Worm (Caenorhabditis elegans) whole organism, young adult: Measurements from ENCODE around the gene gap-1.

ENCODE experiments used
- B0019.2 ChIP-seq: fragments of 200-800 bp; sonication (Bioruptor generic); conservative IDR thresholded peaks from 2 replicates; pipeline ENCODE4 v1.3.6; 2022; ENCODE audit warnings: missing genetic modification reagents, missing genetic modification characterization, missing compliant biosample characterization
- C06A6.2 ChIP-seq: fragments of 200-800 bp; sonication (Bioruptor generic); conservative IDR thresholded peaks from 2 replicates; pipeline ENCODE4 v1.3.6; 2022; ENCODE audit warnings: missing genetic modification characterization, missing compliant biosample characterization
- F37B4.10 ChIP-seq: fragments of 200-800 bp; sonication (Bioruptor generic); IDR thresholded peaks from 2 replicates; pipeline ENCODE4 v1.3.6; 2022; ENCODE audit warnings: missing genetic modification characterization, missing compliant biosample characterization
- F55B11.4 ChIP-seq: sonication (generic microtip); optimal IDR thresholded peaks from 2 replicates; lab custom pipeline; 2016; ENCODE audit warnings: missing compliant biosample characterization, missing genetic modification characterization, borderline replicate concordance; ENCODE audit not compliant: insufficient read depth
- K11D2.4 ChIP-seq: fragments of 200-800 bp; sonication (Bioruptor generic); IDR thresholded peaks from 2 replicates; pipeline ENCODE4 v1.3.6; 2022; ENCODE audit warnings: missing genetic modification reagents, missing genetic modification characterization, missing compliant biosample characterization
- Y67H2A.10 ChIP-seq: fragments of 200-800 bp; sonication (Bioruptor generic); conservative IDR thresholded peaks from 2 replicates; pipeline ENCODE4 v1.3.6; 2022; ENCODE audit warnings: missing genetic modification reagents, missing genetic modification characterization, missing compliant biosample characterization
- atf-7 ChIP-seq: sonication (generic microtip); optimal IDR thresholded peaks from 2 replicates; lab custom pipeline; 2017; ENCODE audit warnings: mild to moderate bottlenecking, missing genetic modification characterization, missing compliant biosample characterization
- athp-1 ChIP-seq: sonication (generic microtip); optimal IDR thresholded peaks from 2 replicates; lab custom pipeline; 2017; ENCODE audit warnings: mild to moderate bottlenecking, missing genetic modification characterization, missing compliant biosample characterization
- attf-5 ChIP-seq: fragments of 200-800 bp; sonication (Bioruptor generic); optimal IDR thresholded peaks from 2 replicates; lab custom pipeline; 2018; ENCODE audit warnings: mild to moderate bottlenecking, missing genetic modification characterization, missing compliant biosample characterization
- attf-6 ChIP-seq: fragments of 200-800 bp; sonication (Bioruptor generic); IDR thresholded peaks from 2 replicates; pipeline ENCODE4 v1.3.6; 2022; ENCODE audit warnings: missing genetic modification reagents, missing genetic modification characterization, missing compliant biosample characterization
- ccch-3 ChIP-seq: fragments of 200-800 bp; sonication (Bioruptor generic); optimal IDR thresholded peaks from 2 replicates; lab custom pipeline; 2018; ENCODE audit warnings: mild to moderate bottlenecking, missing genetic modification characterization, missing compliant biosample characterization
- ceh-27 ChIP-seq: fragments of 200-800 bp; sonication (Bioruptor generic); optimal IDR thresholded peaks from 2 replicates; lab custom pipeline; 2018; ENCODE audit warnings: mild to moderate bottlenecking, missing genetic modification characterization, moderate library complexity, missing compliant biosample characterization
- ceh-40 ChIP-seq: fragments of 200-800 bp; sonication (Bioruptor generic); IDR thresholded peaks from 2 replicates; pipeline ENCODE4 v1.3.6; 2022; ENCODE audit warnings: missing genetic modification characterization, missing compliant biosample characterization
- chd-7 ChIP-seq: sonication (generic microtip); optimal IDR thresholded peaks from 2 replicates; lab custom pipeline; 2016; ENCODE audit warnings: mild to moderate bottlenecking, missing genetic modification characterization, moderate library complexity, missing compliant biosample characterization
- dox-1 ChIP-seq: fragments of 200-800 bp; sonication (Bioruptor generic); IDR thresholded peaks from 2 replicates; pipeline ENCODE4 v1.3.6; 2022; ENCODE audit warnings: missing genetic modification reagents, missing genetic modification characterization, missing compliant biosample characterization
- dpff-1 ChIP-seq: sonication (generic microtip); optimal IDR thresholded peaks from 2 replicates; lab custom pipeline; 2017; ENCODE audit warnings: mild to moderate bottlenecking, missing genetic modification characterization, missing compliant biosample characterization
- dpl-1 ChIP-seq: fragments of 150-350 bp; optimal IDR thresholded peaks from 2 replicates; lab custom pipeline; 2014; ENCODE audit warnings: missing biosample characterization, missing genetic modification reagents, missing genetic modification characterization
- efl-1 ChIP-seq: fragments of 150-350 bp; optimal IDR thresholded peaks from 2 replicates; lab custom pipeline; 2014; ENCODE audit warnings: missing biosample characterization, missing genetic modification reagents, missing genetic modification characterization
- egl-44 ChIP-seq: fragments of 200-800 bp; sonication (Bioruptor generic); IDR thresholded peaks from 2 replicates; pipeline ENCODE4 v1.3.6; 2022; ENCODE audit warnings: missing genetic modification reagents, missing genetic modification characterization, missing compliant biosample characterization
- ets-4 ChIP-seq: fragments of 200-800 bp; sonication (Bioruptor generic); optimal IDR thresholded peaks from 2 replicates; lab custom pipeline; 2018; ENCODE audit warnings: mild to moderate bottlenecking, missing genetic modification characterization, missing compliant biosample characterization
- gei-17 ChIP-seq: fragments of 200-800 bp; sonication (Bioruptor generic); optimal IDR thresholded peaks from 2 replicates; lab custom pipeline; 2018; ENCODE audit warnings: mild to moderate bottlenecking, missing genetic modification characterization, missing compliant biosample characterization
- hlh-12 ChIP-seq: sonication (generic microtip); optimal IDR thresholded peaks from 2 replicates; lab custom pipeline; 2016; ENCODE audit warnings: missing genetic modification characterization, missing compliant biosample characterization
- hlh-26 ChIP-seq: fragments of 200-800 bp; sonication (Bioruptor generic); conservative IDR thresholded peaks from 2 replicates; pipeline ENCODE4 v1.3.6; 2022; ENCODE audit warnings: missing genetic modification reagents, missing genetic modification characterization, missing compliant biosample characterization
- hmg-1.2 ChIP-seq: fragments of 200-800 bp; sonication (Bioruptor generic); IDR thresholded peaks from 2 replicates; pipeline ENCODE4 v1.3.6; 2022; ENCODE audit warnings: missing genetic modification reagents, missing genetic modification characterization, missing compliant biosample characterization
- hsf-1 ChIP-seq: fragments of 200-800 bp; sonication (Bioruptor generic); IDR thresholded peaks from 2 replicates; pipeline ENCODE4 v1.3.6; 2022; ENCODE audit warnings: missing genetic modification reagents, missing genetic modification characterization, missing compliant biosample characterization
- lin-35 ChIP-seq, 3 experiments: fragments of 150-350 bp in 2 of 3; sonication (generic microtip) in 1 of 3; optimal IDR thresholded peaks; 2 replicates each; lab custom pipeline; 2014 to 2018; ENCODE audit warnings: missing biosample characterization in 3 of 3, missing genetic modification characterization in 3 of 3, missing genetic modification reagents in 3 of 3
- lin-54 ChIP-seq: fragments of 200-800 bp; sonication (Bioruptor generic); optimal IDR thresholded peaks from 2 replicates; lab custom pipeline; 2018; ENCODE audit warnings: mild to moderate bottlenecking, missing genetic modification characterization, missing compliant biosample characterization
- lsl-1 ChIP-seq: fragments of 200-800 bp; sonication (Bioruptor generic); optimal IDR thresholded peaks from 2 replicates; lab custom pipeline; 2018; ENCODE audit warnings: mild to moderate bottlenecking, missing genetic modification characterization, moderate library complexity, missing compliant biosample characterization
- madf-3 ChIP-seq: fragments of 200-800 bp; sonication (Bioruptor generic); IDR thresholded peaks from 2 replicates; pipeline ENCODE4 v1.3.6; 2022; ENCODE audit warnings: missing genetic modification reagents, missing genetic modification characterization, missing compliant biosample characterization
- madf-6 ChIP-seq: fragments of 200-800 bp; sonication (Bioruptor generic); IDR thresholded peaks from 2 replicates; pipeline ENCODE4 v1.3.6; 2022; ENCODE audit warnings: missing genetic modification reagents, missing genetic modification characterization, missing compliant biosample characterization
- mes-4 ChIP-seq: sonication (generic microtip); optimal IDR thresholded peaks from 2 replicates; lab custom pipeline; 2016; ENCODE audit warnings: missing genotype, missing genetic modification characterization, missing compliant biosample characterization
- nfya-2 ChIP-seq: fragments of 200-800 bp; sonication (Bioruptor generic); IDR thresholded peaks from 2 replicates; pipeline ENCODE4 v1.3.6; 2022; ENCODE audit warnings: missing genetic modification reagents, missing genetic modification characterization, missing compliant biosample characterization
- nfyb-1 ChIP-seq: fragments of 200-800 bp; sonication (Bioruptor generic); IDR thresholded peaks from 2 replicates; pipeline ENCODE4 v1.3.6; 2022; ENCODE audit warnings: missing genetic modification reagents, missing genetic modification characterization, missing compliant biosample characterization
- nhr-179 ChIP-seq: sonication (generic microtip); optimal IDR thresholded peaks from 2 replicates; lab custom pipeline; 2016; ENCODE audit warnings: mild to moderate bottlenecking, missing genetic modification characterization, missing compliant biosample characterization
- nhr-27 ChIP-seq: fragments of 200-800 bp; sonication (Bioruptor generic); optimal IDR thresholded peaks from 2 replicates; lab custom pipeline; 2018; ENCODE audit warnings: mild to moderate bottlenecking, missing genetic modification characterization, moderate library complexity, missing compliant biosample characterization
- nhr-90 ChIP-seq: sonication (generic microtip); optimal IDR thresholded peaks from 2 replicates; lab custom pipeline; 2016; ENCODE audit warnings: missing genotype, mild to moderate bottlenecking, missing genetic modification characterization, missing compliant biosample characterization
- rec-8 ChIP-seq, 2 experiments: sonication (generic microtip); optimal IDR thresholded peaks; 2 replicates each; lab custom pipeline; 2016; ENCODE audit warnings: mild to moderate bottlenecking in 2 of 2, missing genetic modification characterization in 2 of 2, missing genetic modification reagents in 2 of 2, missing genotype in 2 of 2, missing biosample characterization in 1 of 2, missing compliant biosample characterization in 1 of 2, moderate library complexity in 1 of 2
- sdz-38 ChIP-seq: sonication (generic microtip); optimal IDR thresholded peaks from 2 replicates; lab custom pipeline; 2016; ENCODE audit warnings: missing genotype, missing genetic modification characterization, missing compliant biosample characterization
- sea-2 ChIP-seq: fragments of 200-800 bp; sonication (Bioruptor generic); IDR thresholded peaks from 2 replicates; pipeline ENCODE4 v1.3.6; 2022; ENCODE audit warnings: missing genetic modification characterization, missing compliant biosample characterization
- snpc-1.1 ChIP-seq: sonication (generic microtip); optimal IDR thresholded peaks from 2 replicates; lab custom pipeline; 2017; ENCODE audit warnings: missing genetic modification characterization, mild to moderate bottlenecking, missing compliant biosample characterization, antibody characterized with exemption, moderate library complexity, missing genotype, missing genetic modification reagents; ENCODE audit not compliant: insufficient read depth
- snpc-1.3 ChIP-seq: sonication (generic microtip); optimal IDR thresholded peaks from 2 replicates; lab custom pipeline; 2017; ENCODE audit warnings: missing genetic modification characterization, mild to moderate bottlenecking, missing compliant biosample characterization, antibody characterized with exemption, moderate library complexity, missing genotype, missing genetic modification reagents; ENCODE audit not compliant: insufficient read depth
- somi-1 ChIP-seq: fragments of 200-800 bp; sonication (Bioruptor generic); optimal IDR thresholded peaks from 2 replicates; lab custom pipeline; 2018; ENCODE audit warnings: mild to moderate bottlenecking, missing genetic modification characterization, missing compliant biosample characterization
- tbp1 ChIP-seq: fragments of 200-800 bp; sonication (Bioruptor generic); optimal IDR thresholded peaks from 2 replicates; lab custom pipeline; 2018; ENCODE audit warnings: mild to moderate bottlenecking, missing genetic modification characterization, missing compliant biosample characterization
- tbx-9 ChIP-seq: sonication (generic microtip); optimal IDR thresholded peaks from 2 replicates; lab custom pipeline; 2016; ENCODE audit warnings: borderline replicate concordance, missing genetic modification characterization, inconsistent platforms, missing compliant biosample characterization
- zfh-2 ChIP-seq: fragments of 200-800 bp; sonication (Bioruptor generic); conservative IDR thresholded peaks from 2 replicates; pipeline ENCODE4 v1.3.6; 2022; ENCODE audit warnings: missing genetic modification reagents, missing genetic modification characterization, missing compliant biosample characterization
- zim-3 ChIP-seq: sonication (generic microtip); optimal IDR thresholded peaks from 2 replicates; lab custom pipeline; 2017; ENCODE audit warnings: mild to moderate bottlenecking, missing genetic modification characterization, moderate library complexity, missing compliant biosample characterization
- ztf-25 ChIP-seq: fragments of 200-800 bp; sonication (Bioruptor generic); IDR thresholded peaks from 2 replicates; pipeline ENCODE4 v1.3.6; 2022; ENCODE audit warnings: missing genetic modification reagents, missing genetic modification characterization, missing compliant biosample characterization
- ztf-26 ChIP-seq: sonication (generic microtip); optimal IDR thresholded peaks from 2 replicates; lab custom pipeline; 2017; ENCODE audit warnings: missing genetic modification characterization, missing compliant biosample characterization
- ztf-3 ChIP-seq: fragments of 200-800 bp; sonication (Bioruptor generic); optimal IDR thresholded peaks from 2 replicates; lab custom pipeline; 2018; ENCODE audit warnings: mild to moderate bottlenecking, missing genetic modification characterization, missing compliant biosample characterization

The gap-1 gene

DNA sequence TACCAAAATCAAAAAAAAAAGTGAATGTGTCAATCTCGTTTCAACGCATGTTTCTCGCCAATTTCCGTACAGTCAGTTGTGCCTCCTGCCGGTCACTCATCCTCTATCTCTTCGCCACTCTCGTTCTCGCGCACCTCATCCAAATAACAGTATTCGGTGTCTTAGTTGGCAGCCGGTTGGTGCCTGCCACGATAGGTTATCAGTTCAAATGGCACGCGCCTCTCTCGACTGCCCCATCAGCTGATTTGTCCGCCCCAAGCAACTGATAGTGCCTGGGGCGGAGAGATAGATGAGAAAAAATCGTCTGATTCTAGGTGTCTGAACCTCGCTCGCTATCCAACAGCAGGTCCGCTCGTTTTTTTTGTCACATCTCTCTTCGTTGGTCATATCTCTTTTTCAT is 22.8 kb downstream of the gap-1 start:
- TF ChIP-seq snpc-1.3 (tag; lab: Kevin White, UChicago) (no peak), dox-1 (GFP tag; lab: Robert Waterston, UW) (peak; percentile 75), athp-1 (tag; lab: Kevin White, UChicago) (no peak), mes-4 (no peak), lin-54 (GFP tag; lab: Kevin White, UChicago) (no peak), tbp1 (GFP tag; lab: Kevin White, UChicago) (peak; percentile 45), lin-35 (GFP tag; optimal IDR thresholded peaks at IDR 0.05; lab: Kevin White, UChicago) (no peak), madf-3 (GFP tag; lab: Robert Waterston, UW) (no peak), efl-1 (no peak), nfyb-1 (GFP tag; lab: Robert Waterston, UW) (peak; percentile 51; the same call in 1 of the 2 replicates), madf-6 (no peak), F37B4.10 (GFP tag; lab: Robert Waterston, UW) (no peak), attf-5 (GFP tag; lab: Kevin White, UChicago) (peak; percentile 4), chd-7 (tag; lab: Kevin White, UChicago) (no peak), somi-1 (GFP tag; lab: Kevin White, UChicago) (peak; percentile 40), nhr-27 (no peak), B0019.2 (no peak), K11D2.4 (GFP tag; lab: Robert Waterston, UW) (peak; percentile 52; the same call in 1 of the 2 replicates), hlh-12 (no peak), nhr-179 (tag; lab: Kevin White, UChicago) (no peak), hlh-26 (GFP tag; lab: Robert Waterston, UW) (no peak), attf-6 (GFP tag; lab: Robert Waterston, UW) (no peak), ztf-25 (GFP tag; lab: Robert Waterston, UW) (no peak), tbx-9 (tag; lab: Kevin White, UChicago) (no peak), dpl-1 (GFP tag; lab: Kevin White, UChicago) (no peak), nhr-90 (tag; lab: Kevin White, UChicago) (peak; percentile 28), hmg-1.2 (GFP tag; lab: Robert Waterston, UW) (0 out of 2 replicates have a peak, but pooled peaks have one; percentile 6), hsf-1 (no peak), lsl-1 (GFP tag; lab: Kevin White, UChicago) (no peak), atf-7 (tag; lab: Kevin White, UChicago) (peak; percentile 62), gei-17 (GFP tag; lab: Kevin White, UChicago) (peak; percentile 39), ceh-27 (GFP tag; lab: Kevin White, UChicago) (no peak), nfya-2 (GFP tag; lab: Robert Waterston, UW) (no peak), ceh-40 (no peak), zim-3 (no peak), ztf-26 (tag; lab: Kevin White, UChicago) (peak; percentile 77), dpff-1 (no peak), rec-8 (tag; optimal IDR thresholded peaks at IDR 0.05; lab: Kevin White, UChicago) (no peak), sdz-38 (tag; lab: Kevin White, UChicago) (no peak), ets-4 (peak; percentile 89), sea-2 (GFP tag; lab: Robert Waterston, UW) (no peak), egl-44 (GFP tag; lab: Robert Waterston, UW) (peak; percentile 57; the same call in 1 of the 2 replicates), F55B11.4 (tag; lab: Kevin White, UChicago) (no peak), C06A6.2 (GFP tag; lab: Robert Waterston, UW) (no peak; the same call in 1 of the 2 replicates), ztf-3 (GFP tag; lab: Kevin White, UChicago) (no peak), zfh-2 (GFP tag; lab: Robert Waterston, UW) (peak; percentile 61), snpc-1.1 (tag; lab: Kevin White, UChicago) (no peak), Y67H2A.10 (no peak), ccch-3 (no peak)
